Worm (Caenorhabditis elegans) whole organism, young adult: Measurements from ENCODE around the gene spi-1.

Experiments used
- B0261.1 ChIP-seq: sonication (generic microtip); optimal IDR thresholded peaks from 2 replicates; lab custom pipeline; 2016; ENCODE audit warnings: mild to moderate bottlenecking, missing genetic modification characterization, moderate library complexity, missing compliant biosample characterization
- F22D6.2 ChIP-seq: sonication (generic microtip); optimal IDR thresholded peaks from 2 replicates; lab custom pipeline; 2016; ENCODE audit warnings: mild to moderate bottlenecking, missing genetic modification characterization, missing compliant biosample characterization
- F33H1.4 ChIP-seq: fragments of 200-800 bp; sonication (Bioruptor generic); IDR thresholded peaks from 2 replicates; pipeline ENCODE4 v1.3.6; 2022; ENCODE audit warnings: missing genetic modification reagents, missing genetic modification characterization, missing compliant biosample characterization
- F49E8.2 ChIP-seq: sonication (generic microtip); optimal IDR thresholded peaks from 3 replicates; lab custom pipeline; 2017; ENCODE audit warnings: missing genetic modification characterization, mild to moderate bottlenecking, missing compliant biosample characterization, antibody characterized with exemption, moderate library complexity; ENCODE audit not compliant: insufficient read depth
- F52B5.7 ChIP-seq: sonication (generic microtip); optimal IDR thresholded peaks from 2 replicates; lab custom pipeline; 2016; ENCODE audit warnings: mild to moderate bottlenecking, missing genetic modification characterization, missing compliant biosample characterization
- F57A8.1 ChIP-seq: fragments of 200-800 bp; sonication (Bioruptor generic); optimal IDR thresholded peaks from 2 replicates; lab custom pipeline; 2018; ENCODE audit warnings: mild to moderate bottlenecking, missing genetic modification characterization, moderate library complexity, missing compliant biosample characterization
- F57C9.4 ChIP-seq: sonication (generic microtip); optimal IDR thresholded peaks from 2 replicates; lab custom pipeline; 2017; ENCODE audit warnings: mild to moderate bottlenecking, missing genetic modification characterization, missing compliant biosample characterization
- K12H6.12 ChIP-seq: fragments of 200-800 bp; sonication (Bioruptor generic); optimal IDR thresholded peaks from 2 replicates; lab custom pipeline; 2018; ENCODE audit warnings: mild to moderate bottlenecking, missing genetic modification characterization, missing compliant biosample characterization
- T07F8.4 ChIP-seq: sonication (generic microtip); optimal IDR thresholded peaks from 2 replicates; lab custom pipeline; 2016; ENCODE audit warnings: mild to moderate bottlenecking, missing genetic modification characterization, moderate library complexity, missing compliant biosample characterization
- Y56A3A.18 ChIP-seq: fragments of 200-800 bp; sonication (Bioruptor generic); IDR thresholded peaks from 2 replicates; pipeline ENCODE4 v1.3.6; 2022; ENCODE audit warnings: missing genetic modification reagents, missing genetic modification characterization, missing compliant biosample characterization
- atf-7 ChIP-seq: sonication (generic microtip); optimal IDR thresholded peaks from 2 replicates; lab custom pipeline; 2017; ENCODE audit warnings: mild to moderate bottlenecking, missing genetic modification characterization, missing compliant biosample characterization
- attf-6 ChIP-seq: fragments of 200-800 bp; sonication (Bioruptor generic); IDR thresholded peaks from 2 replicates; pipeline ENCODE4 v1.3.6; 2022; ENCODE audit warnings: missing genetic modification reagents, missing genetic modification characterization, missing compliant biosample characterization
- ccch-3 ChIP-seq: fragments of 200-800 bp; sonication (Bioruptor generic); optimal IDR thresholded peaks from 2 replicates; lab custom pipeline; 2018; ENCODE audit warnings: mild to moderate bottlenecking, missing genetic modification characterization, missing compliant biosample characterization
- cebp-1 ChIP-seq, 2 experiments: fragments of 200-800 bp in 1 of 2; sonication (Bioruptor generic) in 1 of 2; sonication (generic microtip) in 1 of 2; IDR thresholded peaks in 1 of 2; optimal IDR thresholded peaks in 1 of 2; 2 replicates each; pipeline versions ENCODE4 v1.3.6 to Lab custom; 2017 to 2022; ENCODE audit warnings: missing compliant biosample characterization in 2 of 2, missing genetic modification characterization in 2 of 2, mild to moderate bottlenecking in 1 of 2, missing genetic modification reagents in 1 of 2, moderate library complexity in 1 of 2
- cebp-2 ChIP-seq: fragments of 200-800 bp; sonication (Bioruptor generic); IDR thresholded peaks from 2 replicates; pipeline ENCODE4 v1.3.6; 2022; ENCODE audit warnings: missing genetic modification characterization, missing compliant biosample characterization
- ceh-100 ChIP-seq: fragments of 200-800 bp; sonication (Bioruptor generic); IDR thresholded peaks from 2 replicates; pipeline ENCODE4 v1.3.6; 2022; ENCODE audit warnings: missing genetic modification reagents, missing genetic modification characterization, missing compliant biosample characterization
- ceh-27 ChIP-seq: fragments of 200-800 bp; sonication (Bioruptor generic); optimal IDR thresholded peaks from 2 replicates; lab custom pipeline; 2018; ENCODE audit warnings: mild to moderate bottlenecking, missing genetic modification characterization, moderate library complexity, missing compliant biosample characterization
- ceh-79 ChIP-seq: sonication (generic microtip); optimal IDR thresholded peaks from 2 replicates; lab custom pipeline; 2017; ENCODE audit warnings: mild to moderate bottlenecking, missing genetic modification characterization, missing compliant biosample characterization
- ceh-91 ChIP-seq: fragments of 200-800 bp; sonication (Bioruptor generic); IDR thresholded peaks from 2 replicates; pipeline ENCODE4 v1.3.6; 2022; ENCODE audit warnings: missing genetic modification reagents, missing genetic modification characterization, missing compliant biosample characterization
- die-1 ChIP-seq: sonication (generic microtip); optimal IDR thresholded peaks from 2 replicates; lab custom pipeline; 2016; ENCODE audit warnings: missing genotype, mild to moderate bottlenecking, missing genetic modification characterization, missing compliant biosample characterization
- dpl-1 ChIP-seq: fragments of 150-350 bp; optimal IDR thresholded peaks from 2 replicates; lab custom pipeline; 2014; ENCODE audit warnings: missing biosample characterization, missing genetic modification reagents, missing genetic modification characterization
- efl-1 ChIP-seq: fragments of 150-350 bp; optimal IDR thresholded peaks from 2 replicates; lab custom pipeline; 2014; ENCODE audit warnings: missing biosample characterization, missing genetic modification reagents, missing genetic modification characterization
- hlh-12 ChIP-seq: sonication (generic microtip); optimal IDR thresholded peaks from 2 replicates; lab custom pipeline; 2016; ENCODE audit warnings: missing genetic modification characterization, missing compliant biosample characterization
- hlh-26 ChIP-seq: fragments of 200-800 bp; sonication (Bioruptor generic); conservative IDR thresholded peaks from 2 replicates; pipeline ENCODE4 v1.3.6; 2022; ENCODE audit warnings: missing genetic modification reagents, missing genetic modification characterization, missing compliant biosample characterization
- hrde-1 ChIP-seq: sonication (generic microtip); optimal IDR thresholded peaks from 2 replicates; lab custom pipeline; 2016; ENCODE audit warnings: missing genetic modification characterization, mild to moderate bottlenecking, missing compliant biosample characterization, moderate library complexity, missing genotype, missing genetic modification reagents, borderline replicate concordance
- hsf-1 ChIP-seq: fragments of 200-800 bp; sonication (Bioruptor generic); IDR thresholded peaks from 2 replicates; pipeline ENCODE4 v1.3.6; 2022; ENCODE audit warnings: missing genetic modification reagents, missing genetic modification characterization, missing compliant biosample characterization
- lag-1 ChIP-seq: fragments of 200-800 bp; sonication (Bioruptor generic); IDR thresholded peaks from 2 replicates; pipeline ENCODE4 v1.3.6; 2022; ENCODE audit warnings: missing genetic modification reagents, missing genetic modification characterization, missing compliant biosample characterization
- let-607 ChIP-seq, 2 experiments: fragments of 200-800 bp in 1 of 2; sonication (Bioruptor generic) in 1 of 2; sonication (generic microtip) in 1 of 2; optimal IDR thresholded peaks; 2 replicates each; lab custom pipeline; 2016 to 2018; ENCODE audit warnings: mild to moderate bottlenecking in 2 of 2, missing compliant biosample characterization in 2 of 2, missing genetic modification characterization in 2 of 2, moderate library complexity in 2 of 2, missing genotype in 1 of 2
- lin-35 ChIP-seq, 3 experiments: fragments of 150-350 bp in 2 of 3; sonication (generic microtip) in 1 of 3; optimal IDR thresholded peaks; 2 replicates each; lab custom pipeline; 2014 to 2018; ENCODE audit warnings: missing biosample characterization in 3 of 3, missing genetic modification characterization in 3 of 3, missing genetic modification reagents in 3 of 3
- lin-40 ChIP-seq: sonication (generic microtip); optimal IDR thresholded peaks from 2 replicates; lab custom pipeline; 2016; ENCODE audit warnings: missing genetic modification characterization, mild to moderate bottlenecking, missing compliant biosample characterization, missing genotype, missing genetic modification reagents
- lsl-1 ChIP-seq: fragments of 200-800 bp; sonication (Bioruptor generic); optimal IDR thresholded peaks from 2 replicates; lab custom pipeline; 2018; ENCODE audit warnings: mild to moderate bottlenecking, missing genetic modification characterization, moderate library complexity, missing compliant biosample characterization
- mcd-1 ChIP-seq: fragments of 200-800 bp; sonication (Bioruptor generic); IDR thresholded peaks from 2 replicates; pipeline ENCODE4 v1.3.6; 2022; ENCODE audit warnings: missing genetic modification reagents, missing genetic modification characterization, missing compliant biosample characterization
- nhr-120 ChIP-seq: fragments of 200-800 bp; sonication (Bioruptor generic); IDR thresholded peaks from 2 replicates; pipeline ENCODE4 v1.3.6; 2022; ENCODE audit warnings: missing genetic modification characterization, missing compliant biosample characterization
- nhr-179 ChIP-seq: sonication (generic microtip); optimal IDR thresholded peaks from 2 replicates; lab custom pipeline; 2016; ENCODE audit warnings: mild to moderate bottlenecking, missing genetic modification characterization, missing compliant biosample characterization
- nhr-80 ChIP-seq: sonication (generic microtip); optimal IDR thresholded peaks from 2 replicates; lab custom pipeline; 2016; ENCODE audit warnings: missing genetic modification characterization, missing compliant biosample characterization
- pbrm-1 ChIP-seq: fragments of 200-800 bp; sonication (Bioruptor generic); IDR thresholded peaks from 2 replicates; pipeline ENCODE4 v1.3.6; 2022; ENCODE audit warnings: missing genetic modification reagents, missing genetic modification characterization, missing compliant biosample characterization
- pha-4 ChIP-seq: fragments of 150-350 bp; sonication (generic microtip); optimal IDR thresholded peaks from 2 replicates; lab custom pipeline; 2014; ENCODE audit warnings: missing biosample characterization, missing genetic modification reagents, missing genetic modification characterization
- repo-1 ChIP-seq: sonication (generic microtip); optimal IDR thresholded peaks from 2 replicates; lab custom pipeline; 2017; ENCODE audit warnings: mild to moderate bottlenecking, missing genetic modification characterization, missing compliant biosample characterization
- snpc-3.4 ChIP-seq: sonication (generic microtip); optimal IDR thresholded peaks from 2 replicates; lab custom pipeline; 2017; ENCODE audit warnings: missing genetic modification characterization, mild to moderate bottlenecking, missing compliant biosample characterization, antibody characterized with exemption, moderate library complexity, missing genotype, missing genetic modification reagents
- sptf-2 ChIP-seq: fragments of 200-800 bp; sonication (Bioruptor generic); optimal IDR thresholded peaks from 2 replicates; lab custom pipeline; 2018; ENCODE audit warnings: mild to moderate bottlenecking, missing genetic modification characterization, missing compliant biosample characterization
- tlf-1 ChIP-seq: fragments of 200-800 bp; sonication (Bioruptor generic); optimal IDR thresholded peaks from 2 replicates; lab custom pipeline; 2018; ENCODE audit warnings: mild to moderate bottlenecking, missing genetic modification characterization, missing compliant biosample characterization
- ztf-6 ChIP-seq: fragments of 200-800 bp; sonication (Bioruptor generic); IDR thresholded peaks from 2 replicates; pipeline ENCODE4 v1.3.6; 2022; ENCODE audit warnings: missing genetic modification reagents, missing genetic modification characterization, missing compliant biosample characterization

spi-1 gene

DNA sequence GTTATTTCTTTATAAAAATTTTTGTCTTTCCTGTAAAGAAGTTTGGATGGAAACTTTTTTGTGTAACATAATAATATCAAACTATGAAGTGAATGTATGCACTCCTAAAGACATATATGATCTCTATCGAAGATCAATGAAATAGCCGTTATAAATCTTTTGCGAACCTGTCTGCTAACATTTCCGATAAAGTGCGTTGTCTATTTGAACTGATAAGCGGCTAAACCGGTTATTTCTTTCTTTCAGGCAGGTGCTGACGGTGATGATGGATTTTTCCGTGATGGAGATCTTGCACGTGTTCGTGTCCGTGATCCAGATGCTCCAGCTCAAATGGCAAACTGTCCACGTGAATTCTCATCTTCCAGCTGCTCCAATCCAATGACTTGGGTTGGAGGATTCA lies 35.4 kb downstream of the spi-1 start:
- TF ChIP-seq F22D6.2 (tag; lab: Kevin White, UChicago) (no peak), ceh-100 (no peak), nhr-179 (tag; lab: Kevin White, UChicago) (no peak), ceh-79 (tag; lab: Kevin White, UChicago) (no peak), F52B5.7 (tag; lab: Kevin White, UChicago) (no peak), F49E8.2 (tag; lab: Kevin White, UChicago) (no peak), cebp-2 (GFP tag; lab: Robert Waterston, UW) (no peak), let-607 (tag; optimal IDR thresholded peaks at IDR 0.05; lab: Kevin White, UChicago) (no peak), lag-1 (GFP tag; lab: Robert Waterston, UW) (no peak), pbrm-1 (GFP tag; lab: Robert Waterston, UW) (no peak), ztf-6 (GFP tag; lab: Robert Waterston, UW) (no peak), lsl-1 (GFP tag; lab: Kevin White, UChicago) (no peak), hlh-26 (GFP tag; lab: Robert Waterston, UW) (no peak), ceh-27 (GFP tag; lab: Kevin White, UChicago) (no peak), mcd-1 (GFP tag; lab: Robert Waterston, UW) (no peak), repo-1 (tag; lab: Kevin White, UChicago) (no peak), dpl-1 (GFP tag; lab: Kevin White, UChicago) (no peak), lin-35 (GFP tag; optimal IDR thresholded peaks at IDR 0.05; lab: Kevin White, UChicago) (no peak)
- TF ChIP-seq, all 124 proteins: peak for 0

- no peak for TF ChIP-seq ztf-6 (GFP tag; lab: Robert Waterston, UW)
- no peak for TF ChIP-seq F57C9.4 (tag; lab: Kevin White, UChicago)
- no peak for TF ChIP-seq B0261.1 (tag; lab: Kevin White, UChicago)
- no peak for TF ChIP-seq cebp-1 (GFP tag; IDR thresholded peaks at IDR 0.05; lab: Robert Waterston, UW)
- no peak for TF ChIP-seq cebp-1 (tag; optimal IDR thresholded peaks at IDR 0.05; lab: Kevin White, UChicago)
- TF ChIP-seq nhr-120 (GFP tag; lab: Robert Waterston, UW) = no peak
- TF ChIP-seq atf-7 (tag; lab: Kevin White, UChicago) = no peak
- no peak for TF ChIP-seq ceh-91
- TF ChIP-seq K12H6.12 (tag; lab: Kevin White, UChicago) = no peak
- no peak for TF ChIP-seq attf-6 (GFP tag; lab: Robert Waterston, UW)
Observed at ce11 chrII:7534369-7534768, 38.3 kb downstream of the spi-1 start, which contains the start of gene wrt-10. Gene wrt-10 (minus strand): TSS chrII:7534563.

DNA sequence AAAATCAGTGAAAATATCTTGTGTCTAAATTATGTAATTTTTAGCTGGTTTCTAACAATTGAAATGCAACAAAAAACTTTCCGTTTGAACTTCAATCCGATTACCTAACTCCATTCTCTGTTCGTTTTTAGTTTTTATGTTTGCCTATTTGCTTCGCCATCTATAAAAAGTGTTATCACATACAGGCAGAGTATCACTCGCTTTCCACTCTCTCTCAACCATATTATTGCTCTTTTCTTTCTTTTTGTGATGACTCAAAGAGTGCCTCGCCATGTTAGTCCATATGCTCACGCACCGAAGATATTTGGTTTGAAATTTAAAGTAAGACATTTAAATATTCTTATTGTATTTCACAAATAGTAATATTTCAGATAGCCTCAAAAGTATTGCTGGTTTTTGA lies 38.9 kb downstream of the spi-1 start, which contains the start of gene ZK1290.13:
Gene ZK1290.13, plus strand, starts transcription at position 73 of the 400 bp plus-strand sequence.
- TF ChIP-seq nhr-80 (tag; lab: Kevin White, UChicago) (peak; percentile 48), hrde-1 (no peak)
- TF ChIP-seq, all 124 proteins: peak for 1

- TF ChIP-seq dpl-1 (GFP tag; lab: Kevin White, UChicago) (peak; percentile 22), hsf-1 (GFP tag; lab: Robert Waterston, UW) (no peak), sptf-2 (GFP tag; lab: Kevin White, UChicago) (no peak), lin-40 (no peak), snpc-3.4 (no peak), F57A8.1 (GFP tag; lab: Kevin White, UChicago) (no peak), T07F8.4 (tag; lab: Kevin White, UChicago) (no peak), F52B5.7 (tag; lab: Kevin White, UChicago) (no peak), ccch-3 (GFP tag; lab: Kevin White, UChicago) (no peak), tlf-1 (GFP tag; lab: Kevin White, UChicago) (no peak), die-1 (tag; lab: Kevin White, UChicago) (no peak), ceh-79 (tag; lab: Kevin White, UChicago) (no peak), hlh-26 (GFP tag; lab: Robert Waterston, UW) (no peak), pha-4 (tag; lab: Kevin White, UChicago) (no peak), efl-1 (GFP tag; lab: Kevin White, UChicago) (peak; percentile 59), hlh-12 (tag; lab: Kevin White, UChicago) (no peak), F33H1.4 (GFP tag; lab: Robert Waterston, UW) (no peak), nhr-80 (tag; lab: Kevin White, UChicago) (peak; percentile 35), Y56A3A.18 (GFP tag; lab: Robert Waterston, UW) (no peak), hrde-1 (no peak)
Observed at ce11 chrII:7537603-7538230, 41.7 kb downstream of the spi-1 start, which contains the start of gene nfi-1. Gene nfi-1 (plus strand): TSS chrII:7538180.
